Fruit fly (Drosophila melanogaster) whole organism, embryonic: ENCODE measurements around the gene beta4GalNAcTB.

Experiments
- CG10147 ChIP-seq: fragments of 200-800 bp; sonication (Bioruptor generic); optimal IDR thresholded peaks from 2 replicates; lab custom pipeline; 2019; ENCODE audit warnings: missing biosample characterization, mild to moderate bottlenecking, missing genetic modification characterization, moderate library complexity
- CG10366 ChIP-seq: fragments of 200-800 bp; sonication (Bioruptor generic); IDR thresholded peaks from 2 replicates; pipeline ENCODE4 v1.3.6; 2022; ENCODE audit warnings: missing biosample characterization, missing genetic modification characterization
- CG10565 ChIP-seq: fragments of 200-800 bp; sonication (Bioruptor generic); optimal IDR thresholded peaks from 3 replicates; lab custom pipeline; 2016; ENCODE audit warnings: missing biosample characterization, mild to moderate bottlenecking, missing genetic modification characterization
- CG14710 ChIP-seq: fragments of 200-800 bp; sonication (Bioruptor generic); optimal IDR thresholded peaks from 3 replicates; lab custom pipeline; 2019; ENCODE audit warnings: missing biosample characterization, mild to moderate bottlenecking, missing genetic modification characterization, moderate library complexity
- CG15479 ChIP-seq: fragments of 200-800 bp; sonication (Bioruptor generic); optimal IDR thresholded peaks from 3 replicates; lab custom pipeline; 2019; ENCODE audit warnings: missing biosample characterization, mild to moderate bottlenecking, missing genetic modification characterization, moderate library complexity
- CG1602 ChIP-seq: fragments of 200-800 bp; sonication (Bioruptor generic); optimal IDR thresholded peaks from 3 replicates; lab custom pipeline; 2016; ENCODE audit warnings: missing biosample characterization, missing genetic modification characterization
- CG17385 ChIP-seq: fragments of 200-800 bp; sonication (Bioruptor generic); optimal IDR thresholded peaks from 3 replicates; lab custom pipeline; 2018; ENCODE audit warnings: missing biosample characterization, mild to moderate bottlenecking, missing genetic modification characterization
- CG17802 ChIP-seq: fragments of 200-800 bp; sonication (Bioruptor generic); optimal IDR thresholded peaks from 2 replicates; lab custom pipeline; 2018; ENCODE audit warnings: missing biosample characterization, mild to moderate bottlenecking, missing genetic modification characterization, moderate library complexity
- CG2129 ChIP-seq: fragments of 200-800 bp; sonication (Bioruptor generic); IDR thresholded peaks from 2 replicates; pipeline ENCODE4 v1.3.6; 2022; ENCODE audit warnings: missing biosample characterization, missing genetic modification characterization; ENCODE audit not compliant: partially characterized antibody
- CG2712 ChIP-seq: fragments of 200-800 bp; optimal IDR thresholded peaks from 3 replicates; lab custom pipeline; 2019; ENCODE audit warnings: missing biosample characterization, mild to moderate bottlenecking, missing genetic modification characterization, moderate library complexity
- CG32767 ChIP-seq: fragments of 200-800 bp; sonication (Bioruptor generic); IDR thresholded peaks from 2 replicates; pipeline ENCODE4 v1.3.6; 2022; ENCODE audit warnings: missing biosample characterization, missing genetic modification characterization
- CG3838 ChIP-seq: fragments of 200-800 bp; sonication (Bioruptor generic); optimal IDR thresholded peaks from 3 replicates; lab custom pipeline; 2016; ENCODE audit warnings: missing biosample characterization, missing genetic modification characterization
- CG4360 ChIP-seq: fragments of 200-800 bp; sonication (Bioruptor generic); IDR thresholded peaks from 2 replicates; pipeline ENCODE4 v1.3.6; 2022; ENCODE audit warnings: missing biosample characterization, missing genetic modification characterization
- CG5245 ChIP-seq: fragments of 200-800 bp; sonication (Bioruptor generic); optimal IDR thresholded peaks from 3 replicates; lab custom pipeline; 2016; ENCODE audit warnings: missing biosample characterization, missing genetic modification characterization
- CG6689 ChIP-seq: fragments of 200-800 bp; sonication (Bioruptor generic); IDR thresholded peaks from 2 replicates; pipeline ENCODE4 v1.3.6; 2022; ENCODE audit warnings: missing biosample characterization, missing genetic modification characterization
- CG7372 ChIP-seq: fragments of 200-800 bp; sonication (Bioruptor generic); IDR thresholded peaks from 2 replicates; pipeline ENCODE4 v1.3.6; 2022; ENCODE audit warnings: missing biosample characterization, missing genetic modification characterization
- CG9437 ChIP-seq: fragments of 200-800 bp; sonication (Bioruptor generic); optimal IDR thresholded peaks from 2 replicates; lab custom pipeline; 2018; ENCODE audit warnings: missing biosample characterization, mild to moderate bottlenecking, missing genetic modification characterization
- CTCF ChIP-seq: fragments of 200-800 bp; sonication (Bioruptor generic); optimal IDR thresholded peaks from 2 replicates; lab custom pipeline; 2017; ENCODE audit warnings: missing biosample characterization, mild to moderate bottlenecking, missing genetic modification characterization, moderate library complexity
- Camta ChIP-seq: fragments of 200-800 bp; sonication (Bioruptor generic); optimal IDR thresholded peaks from 2 replicates; lab custom pipeline; 2016; ENCODE audit warnings: missing biosample characterization, missing genetic modification characterization
- D19A ChIP-seq: fragments of 200-800 bp; optimal IDR thresholded peaks from 3 replicates; lab custom pipeline; 2019; ENCODE audit warnings: missing biosample characterization, mild to moderate bottlenecking, missing genetic modification characterization, moderate library complexity
- Deaf1 ChIP-seq: fragments of 200-800 bp; optimal IDR thresholded peaks from 3 replicates; lab custom pipeline; 2019; ENCODE audit warnings: missing biosample characterization, mild to moderate bottlenecking, missing genetic modification characterization, moderate library complexity
- E2f2 ChIP-seq: fragments of 200-800 bp; sonication (Bioruptor generic); IDR thresholded peaks from 2 replicates; pipeline ENCODE4 v1.3.6; 2022; ENCODE audit warnings: missing biosample characterization, missing genetic modification characterization
- Ets65A ChIP-seq: fragments of 200-800 bp; sonication (Bioruptor generic); peaks from one replicate; lab custom pipeline; 2016; ENCODE audit warnings: missing biosample characterization, missing genetic modification characterization
- HmgD ChIP-seq: fragments of 200-800 bp; sonication (Bioruptor generic); optimal IDR thresholded peaks from 3 replicates; lab custom pipeline; 2016; ENCODE audit warnings: missing biosample characterization, missing genetic modification characterization
- Jarid2 ChIP-seq: fragments of 200-800 bp; sonication (Bioruptor generic); optimal IDR thresholded peaks from 3 replicates; lab custom pipeline; 2017; ENCODE audit warnings: mild to moderate bottlenecking, missing biosample characterization, missing genetic modification reagents, missing genetic modification characterization
- MESR4 ChIP-seq: fragments of 200-800 bp; sonication (Bioruptor generic); optimal IDR thresholded peaks from 2 replicates; lab custom pipeline; 2018; ENCODE audit warnings: missing biosample characterization, mild to moderate bottlenecking, missing genetic modification characterization, moderate library complexity
- Med ChIP-seq: fragments of 200-800 bp; sonication (Bioruptor generic); peaks from one replicate; lab custom pipeline; 2016; ENCODE audit warnings: missing biosample characterization, missing genetic modification characterization, mild to moderate bottlenecking, inconsistent platforms, moderate library complexity
- Meics ChIP-seq: fragments of 200-800 bp; sonication (Bioruptor generic); optimal IDR thresholded peaks from 2 replicates; lab custom pipeline; 2017; ENCODE audit warnings: missing biosample characterization, mild to moderate bottlenecking, missing genetic modification characterization
- Oli ChIP-seq: fragments of 200-800 bp; sonication (Bioruptor generic); optimal IDR thresholded peaks from 2 replicates; lab custom pipeline; 2018; ENCODE audit warnings: missing biosample characterization, mild to moderate bottlenecking, missing genetic modification characterization, moderate library complexity
- Optix ChIP-seq: fragments of 200-800 bp; sonication (Bioruptor generic); IDR thresholded peaks from 3 replicates; pipeline ENCODE4 v1.3.6; 2022; ENCODE audit warnings: missing biosample characterization, missing genetic modification characterization
- PHDP ChIP-seq: fragments of 200-800 bp; sonication (Bioruptor generic); optimal IDR thresholded peaks from 3 replicates; lab custom pipeline; 2018; ENCODE audit warnings: missing biosample characterization, mild to moderate bottlenecking, missing genetic modification characterization, moderate library complexity
- Rx ChIP-seq: fragments of 200-800 bp; sonication (Bioruptor generic); IDR thresholded peaks from 2 replicates; pipeline ENCODE4 v1.3.6; 2022; ENCODE audit warnings: missing biosample characterization, missing genetic modification characterization
- Taf1 ChIP-seq: fragments of 200-800 bp; sonication (Bioruptor generic); IDR thresholded peaks from 2 replicates; pipeline ENCODE4 v1.3.6; 2022; ENCODE audit warnings: missing biosample characterization, missing genetic modification characterization
- al ChIP-seq: fragments of 200-800 bp; sonication (Bioruptor generic); IDR thresholded peaks from 2 replicates; pipeline ENCODE4 v1.3.6; 2022; ENCODE audit warnings: missing biosample characterization, missing genetic modification characterization
- ase ChIP-seq: fragments of 200-800 bp; sonication (Bioruptor generic); IDR thresholded peaks from 3 replicates; pipeline ENCODE4 v1.3.6; 2022; ENCODE audit warnings: missing biosample characterization, missing genetic modification characterization
- bbx ChIP-seq: fragments of 200-800 bp; sonication (Bioruptor generic); IDR thresholded peaks from 2 replicates; pipeline ENCODE4 v1.3.6; 2022; ENCODE audit warnings: missing biosample characterization, missing genetic modification characterization; ENCODE audit not compliant: partially characterized antibody
- cas ChIP-seq: fragments of 200-800 bp; sonication (Bioruptor generic); IDR thresholded peaks from 2 replicates; pipeline ENCODE4 v1.3.6; 2022; ENCODE audit warnings: missing biosample characterization, missing genetic modification characterization
- cg ChIP-seq: fragments of 200-800 bp; sonication (Bioruptor generic); optimal IDR thresholded peaks from 3 replicates; lab custom pipeline; 2019; ENCODE audit warnings: missing biosample characterization, mild to moderate bottlenecking, missing genetic modification characterization, moderate library complexity
- chm ChIP-seq: fragments of 200-800 bp; sonication (Bioruptor generic); IDR thresholded peaks from 2 replicates; pipeline ENCODE4 v1.3.6; 2022; ENCODE audit warnings: missing biosample characterization, missing genetic modification characterization
- ci ChIP-seq: fragments of 200-800 bp; sonication (Bioruptor generic); IDR thresholded peaks from 3 replicates; pipeline ENCODE4 v1.3.6; 2022; ENCODE audit warnings: missing biosample characterization, missing genetic modification characterization
- dimm ChIP-seq: fragments of 200-800 bp; sonication (Bioruptor generic); IDR thresholded peaks from 2 replicates; pipeline ENCODE4 v1.3.6; 2022; ENCODE audit warnings: missing biosample characterization, missing genetic modification characterization
- dpn ChIP-seq, 2 experiments: fragments of 200-800 bp; sonication (Bioruptor generic); optimal IDR thresholded peaks; 3 replicates each; lab custom pipeline; 2016; ENCODE audit warnings: missing biosample characterization in 2 of 2, missing genetic modification characterization in 2 of 2
- fd102C ChIP-seq: fragments of 200-800 bp; sonication (Bioruptor generic); optimal IDR thresholded peaks from 2 replicates; lab custom pipeline; 2018; ENCODE audit warnings: missing biosample characterization, mild to moderate bottlenecking, missing genetic modification characterization, moderate library complexity
- fru ChIP-seq: fragments of >200 bp; optimal IDR thresholded peaks from 2 replicates; lab custom pipeline; 2017
- h ChIP-seq: fragments of >200 bp; optimal IDR thresholded peaks from 2 replicates; lab custom pipeline; 2017
- mld ChIP-seq: fragments of 200-800 bp; sonication (Bioruptor generic); IDR thresholded peaks from 3 replicates; pipeline ENCODE4 v1.3.6; 2022; ENCODE audit warnings: missing biosample characterization, missing genetic modification characterization; ENCODE audit not compliant: partially characterized antibody
- sqz ChIP-seq: fragments of 200-800 bp; sonication (Bioruptor generic); optimal IDR thresholded peaks from 3 replicates; lab custom pipeline; 2018; ENCODE audit warnings: missing biosample characterization, mild to moderate bottlenecking, missing genetic modification characterization
- tup ChIP-seq: fragments of 200-800 bp; sonication (Bioruptor generic); optimal IDR thresholded peaks from 2 replicates; lab custom pipeline; 2016; ENCODE audit warnings: missing biosample characterization, mild to moderate bottlenecking, missing genetic modification characterization, moderate library complexity
- usp ChIP-seq: fragments of >200 bp; optimal IDR thresholded peaks from 2 replicates; lab custom pipeline; 2017; ENCODE audit warnings: missing biosample characterization, missing genetic modification characterization
- wor ChIP-seq: fragments of 200-800 bp; sonication (Bioruptor generic); IDR thresholded peaks from 2 replicates; pipeline ENCODE4 v1.3.6; 2022; ENCODE audit warnings: missing biosample characterization, missing genetic modification characterization
- z ChIP-seq: fragments of 200-800 bp; sonication (Bioruptor generic); IDR thresholded peaks from 3 replicates; pipeline ENCODE4 v1.3.6; 2022; ENCODE audit warnings: missing biosample characterization, missing genetic modification characterization

Gene beta4GalNAcTB

DNA sequence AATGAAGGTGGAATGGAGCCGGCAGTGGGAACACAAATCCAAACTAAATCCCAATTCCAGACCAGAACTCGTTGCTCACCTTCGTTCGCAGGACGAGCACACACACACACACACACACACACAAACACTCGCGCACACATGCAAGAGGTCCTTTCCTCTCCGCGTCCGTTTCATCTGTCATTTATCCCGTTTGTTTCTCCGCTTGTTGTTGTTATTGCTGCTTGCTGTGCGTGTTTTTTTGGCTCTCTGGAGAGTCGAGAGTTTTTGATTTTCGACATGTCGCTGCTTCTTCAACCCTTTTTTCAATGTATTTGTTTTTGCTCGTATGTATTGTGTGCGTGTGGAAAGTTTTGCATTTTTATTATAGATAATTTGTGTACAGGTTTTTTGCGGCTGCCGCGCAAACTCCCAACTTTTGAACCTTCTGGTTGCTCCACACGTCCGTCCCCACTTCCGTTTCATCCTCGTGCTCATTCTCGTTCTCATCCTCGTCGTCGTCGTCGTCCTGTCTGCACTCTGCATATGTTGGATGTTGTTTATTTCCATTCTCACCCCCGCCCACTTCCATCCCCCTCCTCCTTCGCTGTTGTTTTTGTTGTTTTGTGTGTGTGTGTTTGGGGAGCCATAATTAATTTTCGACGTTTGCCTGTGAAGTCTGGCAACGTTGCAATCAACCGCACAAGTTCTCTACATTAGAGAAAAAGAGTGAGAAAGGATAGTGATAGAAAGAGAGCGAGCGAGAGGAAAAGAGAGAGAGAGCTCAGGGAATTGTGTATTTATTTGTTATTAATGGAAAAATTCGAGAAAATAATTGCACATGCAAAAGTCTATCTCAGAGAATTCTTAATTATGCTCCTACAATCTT, 35.6 kb upstream of the beta4GalNAcTB start (continued):
- TF ChIP-seq Taf1 (no peak), HmgD (no peak), ase (no peak), CG17385 (peak; percentile 11), h (lab: Kevin White, UChicago) (no peak), CG4360 (peak; percentile 91), bbx (GFP tag; lab: Robert Waterston, UW) (0 out of 2 replicates have a peak, but pooled peaks have one; percentile 11), al (no peak), PHDP (tag; lab: Kevin White, UChicago) (no peak), CG2712 (tag; lab: Kevin White, UChicago) (no peak), Camta (GFP tag; lab: Kevin White, UChicago) (no peak), CTCF (GFP tag; lab: Kevin White, UChicago) (no peak), tup (GFP tag; lab: Kevin White, UChicago) (no peak), wor (GFP tag; lab: Robert Waterston, UW) (no peak), fru (no peak), ci (GFP tag; lab: Robert Waterston, UW) (no peak), Oli (no peak), cas (GFP tag; lab: Robert Waterston, UW) (no peak), Jarid2 (GFP tag; lab: Kevin White, UChicago) (no peak), CG10147 (GFP tag; lab: Kevin White, UChicago) (no peak), usp (no peak), CG17802 (tag; lab: Kevin White, UChicago) (no peak), dimm (GFP tag; lab: Robert Waterston, UW) (no peak), CG9437 (GFP tag; lab: Kevin White, UChicago) (no peak), CG10366 (GFP tag; lab: Robert Waterston, UW) (0 out of 2 replicates have a peak, but pooled peaks have one; percentile 0), CG14710 (tag; lab: Kevin White, UChicago) (no peak), CG6689 (GFP tag; lab: Robert Waterston, UW) (no peak), Meics (GFP tag; lab: Kevin White, UChicago) (no peak), cg (GFP tag; lab: Kevin White, UChicago) (peak; percentile 75), sqz (GFP tag; lab: Kevin White, UChicago) (peak; percentile 44), CG2129 (GFP tag; lab: Robert Waterston, UW) (no peak), E2f2 (no peak), CG32767 (GFP tag; lab: Robert Waterston, UW) (0 out of 2 replicates have a peak, but pooled peaks have one; percentile 32), CG10565 (no peak), fd102C (GFP tag; lab: Kevin White, UChicago) (no peak), CG5245 (GFP tag; lab: Kevin White, UChicago) (no peak), Med (GFP tag; lab: Kevin White, UChicago) (peak; percentile 24), D19A (tag; lab: Kevin White, UChicago) (peak; percentile 20), z (GFP tag; lab: Robert Waterston, UW) (no peak), CG1602 (GFP tag; lab: Kevin White, UChicago) (no peak), Optix (GFP tag; lab: Robert Waterston, UW) (0 out of 3 replicates have a peak, but pooled peaks have one; percentile 21), chm (GFP tag; lab: Robert Waterston, UW) (0 out of 2 replicates have a peak, but pooled peaks have one; percentile 10), CG15479 (GFP tag; lab: Kevin White, UChicago) (peak; percentile 0), CG7372 (no peak), Ets65A (peak; percentile 77), Deaf1 (peak; percentile 5), mld (no peak), MESR4 (GFP tag; lab: Kevin White, UChicago) (no peak), Rx (GFP tag; lab: Robert Waterston, UW) (no peak), CG3838 (GFP tag; lab: Kevin White, UChicago) (no peak), dpn (GFP tag; optimal IDR thresholded peaks at IDR 0.05; lab: Kevin White, UChicago) (no peak)
